Fruit fly (Drosophila melanogaster) whole organism, embryonic: ENCODE data around the gene CG9518.
A peak's percentile ranks its signal among the peaks of the same experiment; 100 is the strongest.

Experiments used
- Atf6 ChIP-seq: fragments of 200-800 bp; sonication (Bioruptor generic); IDR thresholded peaks from 2 replicates; pipeline ENCODE4 v1.3.6; 2022; ENCODE audit warnings: missing biosample characterization, missing genetic modification characterization
- B-H1 ChIP-seq: fragments of 200-800 bp; sonication (Bioruptor generic); IDR thresholded peaks from 3 replicates; pipeline ENCODE4 v1.3.6; 2022; ENCODE audit warnings: missing biosample characterization, missing genetic modification characterization
- B-H2 ChIP-seq: fragments of 200-800 bp; sonication (Bioruptor generic); optimal IDR thresholded peaks from 2 replicates; lab custom pipeline; 2018; ENCODE audit warnings: missing biosample characterization, mild to moderate bottlenecking, missing genetic modification characterization
- CG10267 ChIP-seq: fragments of 200-800 bp; sonication (Bioruptor generic); optimal IDR thresholded peaks from 2 replicates; lab custom pipeline; 2018; ENCODE audit warnings: missing biosample characterization, mild to moderate bottlenecking, missing genetic modification characterization, moderate library complexity
- CG10321 ChIP-seq: fragments of 200-800 bp; sonication (Bioruptor generic); IDR thresholded peaks from 2 replicates; pipeline ENCODE4 v1.3.6; 2022; ENCODE audit warnings: missing biosample characterization, missing genetic modification characterization
- CG10959 ChIP-seq: fragments of 200-800 bp; sonication (Bioruptor generic); IDR thresholded peaks from 2 replicates; pipeline ENCODE4 v1.3.6; 2022; ENCODE audit warnings: missing biosample characterization, missing genetic modification characterization
- CG10979 ChIP-seq: fragments of 200-800 bp; sonication (Bioruptor generic); optimal IDR thresholded peaks from 2 replicates; lab custom pipeline; 2018; ENCODE audit warnings: missing biosample characterization, mild to moderate bottlenecking, missing genetic modification characterization, moderate library complexity
- CG11085 ChIP-seq: fragments of 200-800 bp; sonication (Bioruptor generic); IDR thresholded peaks from 2 replicates; pipeline ENCODE4 v1.3.6; 2022; ENCODE audit warnings: missing biosample characterization, missing genetic modification characterization
- CG11456 ChIP-seq: fragments of 200-800 bp; sonication (Bioruptor generic); IDR thresholded peaks from 3 replicates; pipeline ENCODE4 v1.3.6; 2022; ENCODE audit warnings: missing biosample characterization, missing genetic modification characterization
- CG12071 ChIP-seq: fragments of 200-800 bp; sonication (Bioruptor generic); optimal IDR thresholded peaks from 3 replicates; lab custom pipeline; 2018; ENCODE audit warnings: missing biosample characterization, mild to moderate bottlenecking, missing genetic modification characterization
- CG12391 ChIP-seq: fragments of 200-800 bp; sonication (Bioruptor generic); optimal IDR thresholded peaks from 3 replicates; lab custom pipeline; 2018; ENCODE audit warnings: missing biosample characterization, mild to moderate bottlenecking, missing genetic modification characterization, moderate library complexity
- CG13894 ChIP-seq: fragments of 200-800 bp; sonication (Bioruptor generic); optimal IDR thresholded peaks from 3 replicates; lab custom pipeline; 2018; ENCODE audit warnings: missing biosample characterization, mild to moderate bottlenecking, missing genetic modification characterization, moderate library complexity
- CG14710 ChIP-seq: fragments of 200-800 bp; sonication (Bioruptor generic); optimal IDR thresholded peaks from 3 replicates; lab custom pipeline; 2019; ENCODE audit warnings: missing biosample characterization, mild to moderate bottlenecking, missing genetic modification characterization, moderate library complexity
- CG15601 ChIP-seq: fragments of 200-800 bp; sonication (Bioruptor generic); optimal IDR thresholded peaks from 3 replicates; lab custom pipeline; 2019; ENCODE audit warnings: missing biosample characterization, mild to moderate bottlenecking, missing genetic modification characterization, moderate library complexity
- CG17361 ChIP-seq: fragments of 200-800 bp; sonication (Bioruptor generic); IDR thresholded peaks from 3 replicates; pipeline ENCODE4 v1.3.6; 2022; ENCODE audit warnings: missing biosample characterization, missing genetic modification characterization
- CG17568 ChIP-seq: fragments of 200-800 bp; sonication (Bioruptor generic); optimal IDR thresholded peaks from 2 replicates; lab custom pipeline; 2018; ENCODE audit warnings: missing biosample characterization, mild to moderate bottlenecking, missing genetic modification characterization, moderate library complexity
- CG18262 ChIP-seq: fragments of 200-800 bp; optimal IDR thresholded peaks from 3 replicates; lab custom pipeline; 2019; ENCODE audit warnings: missing biosample characterization, mild to moderate bottlenecking, missing genetic modification characterization, moderate library complexity
- CG2129 ChIP-seq: fragments of 200-800 bp; sonication (Bioruptor generic); IDR thresholded peaks from 2 replicates; pipeline ENCODE4 v1.3.6; 2022; ENCODE audit warnings: missing biosample characterization, missing genetic modification characterization; ENCODE audit not compliant: partially characterized antibody
- CG2202 ChIP-seq: fragments of 200-800 bp; sonication (Bioruptor generic); optimal IDR thresholded peaks from 2 replicates; lab custom pipeline; 2018; ENCODE audit warnings: missing biosample characterization, mild to moderate bottlenecking, missing genetic modification characterization
- CG34224 ChIP-seq: fragments of 200-800 bp; sonication (Bioruptor generic); IDR thresholded peaks from 3 replicates; pipeline ENCODE4 v1.3.6; 2022; ENCODE audit warnings: missing biosample characterization, missing genetic modification characterization; ENCODE audit not compliant: partially characterized antibody
- CG4820 ChIP-seq: fragments of 200-800 bp; sonication (Bioruptor generic); optimal IDR thresholded peaks from 3 replicates; lab custom pipeline; 2016; ENCODE audit warnings: missing biosample characterization, missing genetic modification characterization
- CG6654 ChIP-seq: fragments of 200-800 bp; sonication (Bioruptor generic); optimal IDR thresholded peaks from 2 replicates; lab custom pipeline; 2017; ENCODE audit warnings: missing biosample characterization, mild to moderate bottlenecking, missing genetic modification characterization
- CG6765 ChIP-seq: fragments of 200-800 bp; sonication (Bioruptor generic); optimal IDR thresholded peaks from 3 replicates; lab custom pipeline; 2017; ENCODE audit warnings: missing biosample characterization, mild to moderate bottlenecking, missing genetic modification characterization
- CG6854 ChIP-seq: fragments of 200-800 bp; sonication (Bioruptor generic); optimal IDR thresholded peaks from 3 replicates; lab custom pipeline; 2017; ENCODE audit warnings: missing biosample characterization, mild to moderate bottlenecking, missing genetic modification characterization
- CG7963 ChIP-seq: fragments of 200-800 bp; sonication (Bioruptor generic); IDR thresholded peaks from 3 replicates; pipeline ENCODE4 v1.3.6; 2022; ENCODE audit warnings: missing biosample characterization, missing genetic modification characterization; ENCODE audit not compliant: partially characterized antibody
- Dek ChIP-seq: fragments of 200-800 bp; sonication (Bioruptor generic); optimal IDR thresholded peaks from 3 replicates; lab custom pipeline; 2019; ENCODE audit warnings: missing biosample characterization, mild to moderate bottlenecking, missing genetic modification characterization, moderate library complexity
- Dip2 ChIP-seq: fragments of 200-800 bp; sonication (Bioruptor generic); IDR thresholded peaks from 2 replicates; pipeline ENCODE4 v1.3.6; 2022; ENCODE audit warnings: missing biosample characterization, missing genetic modification characterization
- Ets97D ChIP-seq: fragments of 200-800 bp; sonication (Bioruptor generic); optimal IDR thresholded peaks from 3 replicates; lab custom pipeline; 2016; ENCODE audit warnings: missing biosample characterization, missing genetic modification characterization
- Fer2 ChIP-seq: fragments of 200-800 bp; sonication (Bioruptor generic); optimal IDR thresholded peaks from 2 replicates; lab custom pipeline; 2018; ENCODE audit warnings: missing biosample characterization, mild to moderate bottlenecking, missing genetic modification characterization, moderate library complexity
- Scr ChIP-seq: fragments of 200-800 bp; sonication (Bioruptor generic); IDR thresholded peaks from 2 replicates; pipeline ENCODE4 v1.3.6; 2022; ENCODE audit warnings: missing biosample characterization, missing genetic modification characterization; ENCODE audit not compliant: partially characterized antibody
- Spps ChIP-seq: fragments of 200-800 bp; sonication (Bioruptor generic); optimal IDR thresholded peaks from 2 replicates; lab custom pipeline; 2018; ENCODE audit warnings: missing biosample characterization, mild to moderate bottlenecking, missing genetic modification characterization
- Ssrp ChIP-seq: fragments of 200-800 bp; sonication (Bioruptor generic); optimal IDR thresholded peaks from 2 replicates; lab custom pipeline; 2018; ENCODE audit warnings: missing biosample characterization, mild to moderate bottlenecking, missing genetic modification characterization, moderate library complexity
- ato ChIP-seq: fragments of 200-800 bp; sonication (Bioruptor generic); IDR thresholded peaks from 2 replicates; pipeline ENCODE4 v1.3.6; 2022; ENCODE audit warnings: missing biosample characterization, missing genetic modification characterization; ENCODE audit not compliant: partially characterized antibody
- dmrt11E ChIP-seq: fragments of 200-800 bp; sonication (Bioruptor generic); optimal IDR thresholded peaks from 3 replicates; lab custom pipeline; 2018; ENCODE audit warnings: missing biosample characterization, mild to moderate bottlenecking, missing genetic modification characterization, moderate library complexity
- en ChIP-seq: fragments of 200-800 bp; sonication (Bioruptor generic); optimal IDR thresholded peaks from 2 replicates; lab custom pipeline; 2016; ENCODE audit warnings: missing biosample characterization, missing genetic modification characterization
- gcm ChIP-seq: fragments of 200-800 bp; sonication (Bioruptor generic); optimal IDR thresholded peaks from 2 replicates; lab custom pipeline; 2019; ENCODE audit warnings: missing biosample characterization, mild to moderate bottlenecking, missing genetic modification characterization, moderate library complexity
- gro ChIP-seq: fragments of 200-800 bp; sonication (Bioruptor generic); optimal IDR thresholded peaks from 2 replicates; lab custom pipeline; 2016; ENCODE audit warnings: missing biosample characterization, missing genetic modification characterization
- ham ChIP-seq: fragments of 200-800 bp; sonication (Bioruptor generic); IDR thresholded peaks from 2 replicates; pipeline ENCODE4 v1.3.6; 2022; ENCODE audit warnings: missing biosample characterization, missing genetic modification characterization
- jigr1 ChIP-seq: fragments of 200-800 bp; sonication (Bioruptor generic); IDR thresholded peaks from 3 replicates; pipeline ENCODE4 v1.3.6; 2022; ENCODE audit warnings: missing biosample characterization, missing genetic modification characterization
- lilli ChIP-seq: fragments of 200-800 bp; sonication (Bioruptor generic); optimal IDR thresholded peaks from 3 replicates; lab custom pipeline; 2016; ENCODE audit warnings: missing biosample characterization, missing genetic modification characterization
- pum ChIP-seq: fragments of 200-800 bp; sonication (Bioruptor generic); optimal IDR thresholded peaks from 2 replicates; lab custom pipeline; 2016; ENCODE audit warnings: missing biosample characterization, missing genetic modification characterization
- salm ChIP-seq: fragments of 200-800 bp; sonication (Bioruptor generic); optimal IDR thresholded peaks from 2 replicates; lab custom pipeline; 2018; ENCODE audit warnings: missing biosample characterization, mild to moderate bottlenecking, missing genetic modification characterization
- schlank ChIP-seq: fragments of 200-800 bp; sonication (Bioruptor generic); optimal IDR thresholded peaks from 2 replicates; lab custom pipeline; 2018; ENCODE audit warnings: missing biosample characterization, mild to moderate bottlenecking, missing genetic modification characterization
- sens ChIP-seq: fragments of 200-800 bp; sonication (Bioruptor generic); peaks from one replicate; lab custom pipeline; 2016; ENCODE audit warnings: missing biosample characterization, missing genetic modification characterization
- shn ChIP-seq: fragments of 200-800 bp; sonication (Bioruptor generic); optimal IDR thresholded peaks from 3 replicates; lab custom pipeline; 2016; ENCODE audit warnings: missing biosample characterization, missing genetic modification characterization
- ssp ChIP-seq: fragments of 200-800 bp; sonication (Bioruptor generic); IDR thresholded peaks from 2 replicates; pipeline ENCODE4 v1.3.6; 2022; ENCODE audit warnings: missing biosample characterization, missing genetic modification characterization
- sug ChIP-seq: fragments of 200-800 bp; optimal IDR thresholded peaks from 2 replicates; lab custom pipeline; 2019; ENCODE audit warnings: missing biosample characterization, mild to moderate bottlenecking, missing genetic modification characterization, moderate library complexity
- wor ChIP-seq: fragments of 200-800 bp; sonication (Bioruptor generic); IDR thresholded peaks from 2 replicates; pipeline ENCODE4 v1.3.6; 2022; ENCODE audit warnings: missing biosample characterization, missing genetic modification characterization
- z ChIP-seq: fragments of 200-800 bp; sonication (Bioruptor generic); IDR thresholded peaks from 3 replicates; pipeline ENCODE4 v1.3.6; 2022; ENCODE audit warnings: missing biosample characterization, missing genetic modification characterization
- zf30C ChIP-seq: fragments of 200-800 bp; sonication (Bioruptor generic); optimal IDR thresholded peaks from 3 replicates; lab custom pipeline; 2018; ENCODE audit warnings: missing biosample characterization, mild to moderate bottlenecking, missing genetic modification characterization
- zfh2 ChIP-seq: fragments of 200-800 bp; sonication (Bioruptor generic); optimal IDR thresholded peaks from 2 replicates; lab custom pipeline; 2016; ENCODE audit warnings: missing biosample characterization, missing genetic modification characterization

CG9518 gene

dm6 chrX:14840417-14840872 lies 30.5 kb downstream of the CG9518 start (continued):
- peak; percentile 24 for TF ChIP-seq CG14710 (tag; lab: Kevin White, UChicago)
- TF ChIP-seq Ssrp (tag; lab: Kevin White, UChicago) = peak; percentile 12
- peak; percentile 10 for TF ChIP-seq dmrt11E (tag; lab: Kevin White, UChicago)
- TF ChIP-seq shn (GFP tag; lab: Kevin White, UChicago) = no peak
- no peak for TF ChIP-seq CG2129 (GFP tag; lab: Robert Waterston, UW)
- no peak for TF ChIP-seq pum (GFP tag; lab: Kevin White, UChicago)
- TF ChIP-seq Ets97D = no peak
- no peak for TF ChIP-seq gro
- no peak for TF ChIP-seq sens (GFP tag; lab: Kevin White, UChicago)
- 0 out of 2 replicates have a peak, but pooled peaks have one; percentile 29 for TF ChIP-seq Atf6 (GFP tag; lab: Robert Waterston, UW)
- TF ChIP-seq en (GFP tag; lab: Kevin White, UChicago) = no peak
- no peak for TF ChIP-seq sug (tag; lab: Kevin White, UChicago)
- TF ChIP-seq Fer2 (tag; lab: Kevin White, UChicago) = no peak
- TF ChIP-seq jigr1 (GFP tag; lab: Robert Waterston, UW) = no peak
- TF ChIP-seq salm = no peak
- TF ChIP-seq B-H1 (GFP tag; lab: Robert Waterston, UW) = no peak
- TF ChIP-seq schlank (tag; lab: Kevin White, UChicago) = no peak
- TF ChIP-seq z (GFP tag; lab: Robert Waterston, UW) = no peak
- no peak for TF ChIP-seq CG7963 (GFP tag; lab: Robert Waterston, UW)
- no peak for TF ChIP-seq CG12071 (GFP tag; lab: Kevin White, UChicago)
- TF ChIP-seq CG11456 (GFP tag; lab: Robert Waterston, UW) = no peak
- TF ChIP-seq CG2202 (tag; lab: Kevin White, UChicago) = no peak
- no peak for TF ChIP-seq ato (GFP tag; lab: Robert Waterston, UW)
- no peak for TF ChIP-seq Dip2 (GFP tag; lab: Robert Waterston, UW)
- peak; percentile 59 for TF ChIP-seq CG10267 (tag; lab: Kevin White, UChicago)
- TF ChIP-seq Scr (GFP tag; lab: Robert Waterston, UW) = no peak
- TF ChIP-seq ham (GFP tag; lab: Robert Waterston, UW) = no peak
- no peak for TF ChIP-seq Spps
- no peak for TF ChIP-seq zfh2
- no peak for TF ChIP-seq CG4820
- TF ChIP-seq zf30C (GFP tag; lab: Kevin White, UChicago) = peak; percentile 67
- peak; percentile 16 for TF ChIP-seq lilli (GFP tag; lab: Kevin White, UChicago)
- TF ChIP-seq CG17361 (GFP tag; lab: Robert Waterston, UW) = 0 out of 3 replicates have a peak, but pooled peaks have one; percentile 43
- TF ChIP-seq CG18262 = peak; percentile 56
- peak; percentile 11 for TF ChIP-seq CG6854 (GFP tag; lab: Kevin White, UChicago)
- TF ChIP-seq CG13894 (tag; lab: Kevin White, UChicago) = no peak
- TF ChIP-seq CG10321 = no peak
- TF ChIP-seq wor (GFP tag; lab: Robert Waterston, UW) = no peak
- no peak for TF ChIP-seq CG6765 (GFP tag; lab: Kevin White, UChicago)
- TF ChIP-seq CG11085 = no peak
- no peak for TF ChIP-seq B-H2
- TF ChIP-seq ssp (GFP tag; lab: Robert Waterston, UW) = no peak
- peak; percentile 63 for TF ChIP-seq CG12391
- TF ChIP-seq CG10979 (tag; lab: Kevin White, UChicago) = peak; percentile 56
- TF ChIP-seq CG17568 (GFP tag; lab: Kevin White, UChicago) = no peak
- TF ChIP-seq Dek (tag; lab: Kevin White, UChicago) = no peak
- TF ChIP-seq CG15601 (tag; lab: Kevin White, UChicago) = peak; percentile 7
- no peak for TF ChIP-seq CG34224 (GFP tag; lab: Robert Waterston, UW)
- no peak for TF ChIP-seq CG10959
- no peak for TF ChIP-seq CG6654 (GFP tag; lab: Kevin White, UChicago)
- TF ChIP-seq gcm (GFP tag; lab: Kevin White, UChicago) = peak; percentile 56
